Worm (Caenorhabditis elegans) whole organism, L2 larva: ENCODE results near the gene svh-11.

Experiments
- C34F6.9 ChIP-seq: fragments of 150-350 bp; optimal IDR thresholded peaks from 2 replicates; lab custom pipeline; 2014; ENCODE audit warnings: missing biosample characterization, missing genetic modification characterization
- F13H6.1 ChIP-seq: sonication (generic microtip); optimal IDR thresholded peaks from 2 replicates; lab custom pipeline; 2016; ENCODE audit warnings: missing genetic modification characterization, missing compliant biosample characterization
- R02D3.7 ChIP-seq: fragments of 150-350 bp; optimal IDR thresholded peaks from 2 replicates; lab custom pipeline; 2014; ENCODE audit warnings: missing biosample characterization, missing genetic modification characterization
- ZK546.5 ChIP-seq: sonication (generic microtip); optimal IDR thresholded peaks from 2 replicates; lab custom pipeline; 2017; ENCODE audit warnings: missing biosample characterization, missing genetic modification characterization
- alr-1 ChIP-seq: fragments of 150-350 bp; optimal IDR thresholded peaks from 2 replicates; lab custom pipeline; 2014; ENCODE audit warnings: missing biosample characterization, missing genetic modification characterization
- aly-2 ChIP-seq: fragments of 150-350 bp; optimal IDR thresholded peaks from 2 replicates; lab custom pipeline; 2014; ENCODE audit warnings: missing biosample characterization, missing genetic modification characterization
- ama-1 ChIP-seq: fragments of 150-350 bp; optimal IDR thresholded peaks from 2 replicates; lab custom pipeline; 2018; ENCODE audit warnings: inconsistent platforms
- blmp-1 ChIP-seq: sonication (generic microtip); optimal IDR thresholded peaks from 2 replicates; lab custom pipeline; 2017; ENCODE audit warnings: missing genetic modification characterization, mild to moderate bottlenecking, missing compliant biosample characterization, antibody characterized with exemption, moderate library complexity; ENCODE audit not compliant: insufficient read depth
- ceh-16 ChIP-seq: fragments of 150-350 bp; optimal IDR thresholded peaks from 2 replicates; lab custom pipeline; 2014; ENCODE audit warnings: missing biosample characterization, missing genetic modification characterization
- crh-2 ChIP-seq: sonication (generic microtip); optimal IDR thresholded peaks from 2 replicates; lab custom pipeline; 2017; ENCODE audit warnings: missing biosample characterization, missing genetic modification characterization
- dmd-4 ChIP-seq: sonication (generic microtip); optimal IDR thresholded peaks from 2 replicates; lab custom pipeline; 2017; ENCODE audit warnings: missing biosample characterization, missing genetic modification characterization
- egl-27 ChIP-seq: sonication (generic microtip); optimal IDR thresholded peaks from 3 replicates; lab custom pipeline; 2017; ENCODE audit warnings: missing biosample characterization, missing genetic modification reagents, missing genetic modification characterization
- elt-3 ChIP-seq: sonication (generic microtip); optimal IDR thresholded peaks from 2 replicates; lab custom pipeline; 2017; ENCODE audit warnings: missing biosample characterization, missing genetic modification characterization
- gmeb-1 ChIP-seq: fragments of 150-350 bp; optimal IDR thresholded peaks from 2 replicates; lab custom pipeline; 2014; ENCODE audit warnings: missing biosample characterization, missing genetic modification characterization
- lin-11 ChIP-seq: fragments of 150-350 bp; sonication (generic microtip); optimal IDR thresholded peaks from 2 replicates; lab custom pipeline; 2014; ENCODE audit warnings: missing biosample characterization, missing genetic modification characterization, inconsistent platforms, mixed read lengths
- lin-13 ChIP-seq: fragments of 150-350 bp; optimal IDR thresholded peaks from 2 replicates; lab custom pipeline; 2014; ENCODE audit warnings: missing biosample characterization, missing genetic modification reagents, missing genetic modification characterization
- lin-39 ChIP-seq: fragments of 150-350 bp; optimal IDR thresholded peaks from 2 replicates; lab custom pipeline; 2014; ENCODE audit warnings: missing biosample characterization, missing genetic modification reagents, missing genetic modification characterization
- lsy-2 ChIP-seq, 2 experiments: fragments of 150-350 bp in 1 of 2; sonication (generic microtip) in 1 of 2; optimal IDR thresholded peaks; 2 replicates each; lab custom pipeline; 2014 to 2017; ENCODE audit warnings: missing biosample characterization in 2 of 2, missing genetic modification characterization in 2 of 2
- mab-5 ChIP-seq: fragments of 150-350 bp; optimal IDR thresholded peaks from 2 replicates; lab custom pipeline; 2014; ENCODE audit warnings: missing biosample characterization, missing genetic modification characterization
- nhr-12 ChIP-seq: fragments of 150-350 bp; optimal IDR thresholded peaks from 2 replicates; lab custom pipeline; 2014; ENCODE audit warnings: missing biosample characterization, missing genetic modification characterization
- nhr-21 ChIP-seq: fragments of 150-350 bp; optimal IDR thresholded peaks from 2 replicates; lab custom pipeline; 2014; ENCODE audit warnings: missing biosample characterization, missing genetic modification characterization
- nhr-23 ChIP-seq: fragments of 150-350 bp; optimal IDR thresholded peaks from 2 replicates; lab custom pipeline; 2014; ENCODE audit warnings: missing biosample characterization, missing genetic modification reagents, missing genetic modification characterization
- nhr-25 ChIP-seq: fragments of 150-350 bp; sonication (generic microtip); optimal IDR thresholded peaks from 3 replicates; lab custom pipeline; 2014; ENCODE audit warnings: missing biosample characterization, missing genetic modification characterization
- nhr-6 ChIP-seq: fragments of 150-350 bp; optimal IDR thresholded peaks from 2 replicates; lab custom pipeline; 2014; ENCODE audit warnings: missing biosample characterization, missing genetic modification characterization
- peb-1 ChIP-seq: fragments of 150-350 bp; optimal IDR thresholded peaks from 2 replicates; lab custom pipeline; 2014; ENCODE audit warnings: missing biosample characterization, missing genetic modification characterization
- sem-4 ChIP-seq: fragments of 150-350 bp; optimal IDR thresholded peaks from 2 replicates; lab custom pipeline; 2014; ENCODE audit warnings: missing biosample characterization, missing genetic modification reagents, missing genetic modification characterization
- skn-1 ChIP-seq: sonication (generic microtip); optimal IDR thresholded peaks from 2 replicates; lab custom pipeline; 2017; ENCODE audit warnings: missing biosample characterization, missing genetic modification characterization
- sma-3 ChIP-seq: sonication (generic microtip); optimal IDR thresholded peaks from 2 replicates; lab custom pipeline; 2016; ENCODE audit warnings: missing genetic modification reagents, missing genetic modification characterization, missing compliant biosample characterization
- snpc-4 ChIP-seq: fragments of 150-350 bp; optimal IDR thresholded peaks from 2 replicates; lab custom pipeline; 2014; ENCODE audit warnings: missing biosample characterization, missing genetic modification characterization
- unc-39 ChIP-seq: fragments of 150-350 bp; optimal IDR thresholded peaks from 2 replicates; lab custom pipeline; 2014; ENCODE audit warnings: missing biosample characterization, missing genetic modification characterization
- unc-55 ChIP-seq: fragments of 150-350 bp; sonication (generic microtip); optimal IDR thresholded peaks from 3 replicates; lab custom pipeline; 2014; ENCODE audit warnings: missing biosample characterization, missing genetic modification reagents, missing genetic modification characterization
- unc-62 ChIP-seq: fragments of 150-350 bp; optimal IDR thresholded peaks from 2 replicates; lab custom pipeline; 2014; ENCODE audit warnings: missing biosample characterization, missing genetic modification reagents, missing genetic modification characterization
- ztf-1 ChIP-seq: fragments of 200-800 bp; sonication (Bioruptor generic); conservative IDR thresholded peaks from 2 replicates; pipeline ENCODE4 v1.3.6; 2022; ENCODE audit warnings: missing genetic modification characterization, missing compliant biosample characterization

Gene svh-11

ce11 chrV:2175242-2175641, 31.7 kb upstream of the svh-11 start, which contains the start of gene C45H4.18:
TSS of gene C45H4.18 (plus strand) at chrV:2175542.
- TF ChIP-seq ztf-1 (GFP tag; lab: Robert Waterston, UW) (no peak), egl-27 (tag; lab: Kevin White, UChicago) (no peak), lin-39 (tag; lab: Kevin White, UChicago) (no peak), unc-55 (GFP tag; lab: Kevin White, UChicago) (no peak), nhr-21 (no peak), lin-11 (no peak), R02D3.7 (no peak), lsy-2 (tag; optimal IDR thresholded peaks at IDR 0.05; lab: Kevin White, UChicago) (no peak)

ce11 chrV:2177307-2177764, 29.6 kb upstream of the svh-11 start, which contains the start of gene srbc-17:
TSS of gene srbc-17 (plus strand) at chrV:2177714.
- TF ChIP-seq nhr-23 (tag; lab: Kevin White, UChicago) (no peak), snpc-4 (tag; lab: Kevin White, UChicago) (no peak), lin-13 (GFP tag; lab: Kevin White, UChicago) (no peak), alr-1 (tag; lab: Kevin White, UChicago) (no peak), ceh-16 (tag; lab: Kevin White, UChicago) (no peak)

- TF ChIP-seq ZK546.5, result no peak
- TF ChIP-seq dmd-4, result no peak
- TF ChIP-seq lin-39 (tag; lab: Kevin White, UChicago), result no peak
- no peak for TF ChIP-seq nhr-25 (tag; lab: Kevin White, UChicago)
- TF ChIP-seq unc-39 (tag; lab: Kevin White, UChicago), result no peak
- TF ChIP-seq crh-2 (tag; lab: Kevin White, UChicago), result no peak
- no peak for TF ChIP-seq lin-11
- no peak for TF ChIP-seq sma-3 (GFP tag; lab: Kevin White, UChicago)
- TF ChIP-seq alr-1 (tag; lab: Kevin White, UChicago), result no peak
- TF ChIP-seq ama-1 (lab: Kevin White, UChicago), result no peak
- TF ChIP-seq unc-55 (GFP tag; lab: Kevin White, UChicago), result no peak
- no peak for TF ChIP-seq ceh-16 (tag; lab: Kevin White, UChicago)
- TF ChIP-seq R02D3.7, result no peak
- no peak for TF ChIP-seq C34F6.9
- TF ChIP-seq peb-1 (tag; lab: Kevin White, UChicago), result no peak
- no peak for TF ChIP-seq elt-3 (tag; lab: Kevin White, UChicago)
- TF ChIP-seq, all 48 proteins: peak for 0
Measured at ce11 chrV:2179214-2179613, 27.7 kb upstream of the svh-11 start, which contains the start of gene cyp-33C1. TSS of gene cyp-33C1 (plus strand) at chrV:2179514.

- TF ChIP-seq R02D3.7 (no peak), skn-1 (tag; lab: Kevin White, UChicago) (no peak), snpc-4 (tag; lab: Kevin White, UChicago) (no peak), unc-55 (GFP tag; lab: Kevin White, UChicago) (no peak), nhr-21 (no peak), alr-1 (tag; lab: Kevin White, UChicago) (no peak), sem-4 (tag; lab: Kevin White, UChicago) (no peak), gmeb-1 (no peak), dmd-4 (no peak), lin-13 (GFP tag; lab: Kevin White, UChicago) (no peak), lin-11 (no peak), mab-5 (tag; lab: Kevin White, UChicago) (no peak), nhr-25 (tag; lab: Kevin White, UChicago) (no peak)
Measured at ce11 chrV:2181738-2182137, 25.2 kb upstream of the svh-11 start, which contains the start of gene srbc-16. TSS of gene srbc-16 (plus strand) at chrV:2182038.

ce11 chrV:2183162-2183561, 23.7 kb upstream of the svh-11 start, which contains the start of gene cyp-33C2:
TSS of gene cyp-33C2 (plus strand) at chrV:2183488.
- TF ChIP-seq F13H6.1 (no peak), lin-39 (tag; lab: Kevin White, UChicago) (no peak), nhr-6 (tag; lab: Kevin White, UChicago) (no peak), R02D3.7 (no peak), ceh-16 (tag; lab: Kevin White, UChicago) (no peak), ama-1 (lab: Kevin White, UChicago) (no peak), peb-1 (tag; lab: Kevin White, UChicago) (no peak), nhr-12 (tag; lab: Kevin White, UChicago) (no peak), nhr-23 (tag; lab: Kevin White, UChicago) (no peak), gmeb-1 (no peak), unc-39 (tag; lab: Kevin White, UChicago) (no peak)

- TF ChIP-seq ZK546.5 (no peak), unc-62 (GFP tag; lab: Kevin White, UChicago) (no peak), lsy-2 (tag; optimal IDR thresholded peaks at IDR 0.05; lab: Kevin White, UChicago) (no peak), blmp-1 (tag; lab: Kevin White, UChicago) (no peak), unc-55 (GFP tag; lab: Kevin White, UChicago) (no peak), aly-2 (tag; lab: Kevin White, UChicago) (no peak), ama-1 (lab: Kevin White, UChicago) (no peak), lin-13 (GFP tag; lab: Kevin White, UChicago) (no peak), unc-39 (tag; lab: Kevin White, UChicago) (no peak), nhr-21 (no peak), snpc-4 (tag; lab: Kevin White, UChicago) (no peak), nhr-12 (tag; lab: Kevin White, UChicago) (no peak), elt-3 (tag; lab: Kevin White, UChicago) (no peak), C34F6.9 (no peak)
Measured at ce11 chrV:2185486-2185885, 21.4 kb upstream of the svh-11 start.
